Worm (Caenorhabditis elegans): Measurements from ENCODE around the gene K04H4.5.
A peak's percentile ranks its signal among the peaks of the same experiment; 100 is the strongest.

Gene K04H4.5

DNA sequence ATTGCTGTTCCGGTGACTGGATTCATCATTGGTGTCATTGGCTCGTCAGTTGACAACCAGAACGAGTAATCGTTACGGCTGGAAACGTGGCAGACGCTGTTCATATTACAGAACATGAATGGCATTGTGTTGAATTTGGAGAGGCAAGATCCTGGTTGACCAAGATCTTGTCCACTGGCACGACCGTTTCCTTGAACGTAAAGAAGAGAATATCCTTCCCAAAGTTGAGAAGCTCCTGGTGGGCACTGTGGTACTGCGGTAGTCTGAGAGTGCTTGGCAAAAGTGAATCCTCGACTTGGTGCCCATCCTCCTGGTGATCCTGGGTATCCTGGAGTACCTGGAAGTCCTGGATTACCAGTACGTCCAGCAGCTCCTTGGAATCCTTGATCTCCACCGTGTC is 21.2 kb upstream of the K04H4.5 start:
- no peak for TF ChIP-seq unc-39 (tag; optimal IDR thresholded peaks at IDR 0.05)
- no peak for TF ChIP-seq ZK546.5 (tag; optimal IDR thresholded peaks at IDR 0.05)
- peak in 1 of 2 experiments; percentile 92 for TF ChIP-seq unc-62 (GFP tag; optimal IDR thresholded peaks at IDR 0.05 in 1 of 2)
- TF ChIP-seq unc-62 (tag; optimal IDR thresholded peaks at IDR 0.05) = no peak

DNA sequence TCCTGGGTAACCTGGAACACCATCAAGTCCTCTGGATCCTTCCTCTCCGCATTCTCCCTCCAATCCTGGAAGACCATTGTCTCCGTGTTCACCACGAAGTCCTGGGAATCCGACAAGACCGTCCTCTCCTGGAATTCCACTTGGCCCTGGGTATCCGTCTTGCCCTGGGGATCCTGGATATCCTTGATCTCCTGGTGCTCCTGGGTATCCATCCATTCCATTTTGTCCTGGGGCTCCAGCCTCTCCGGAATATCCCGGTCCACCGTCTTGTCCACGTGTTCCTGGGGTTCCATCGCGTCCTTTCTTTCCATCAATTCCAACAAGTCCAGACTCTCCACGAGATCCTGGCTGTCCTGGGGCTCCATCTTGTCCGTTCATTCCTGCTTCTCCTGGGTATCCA is 19.1 kb upstream of the K04H4.5 start:
- peak in 1 of 2 experiments; percentile 93 for TF ChIP-seq unc-62 (GFP tag; optimal IDR thresholded peaks at IDR 0.05 in 1 of 2)
- TF ChIP-seq unc-62 (tag; optimal IDR thresholded peaks at IDR 0.05) = no peak
- TF ChIP-seq nhr-41 (GFP tag; IDR thresholded peaks at IDR 0.05) = no peak

DNA sequence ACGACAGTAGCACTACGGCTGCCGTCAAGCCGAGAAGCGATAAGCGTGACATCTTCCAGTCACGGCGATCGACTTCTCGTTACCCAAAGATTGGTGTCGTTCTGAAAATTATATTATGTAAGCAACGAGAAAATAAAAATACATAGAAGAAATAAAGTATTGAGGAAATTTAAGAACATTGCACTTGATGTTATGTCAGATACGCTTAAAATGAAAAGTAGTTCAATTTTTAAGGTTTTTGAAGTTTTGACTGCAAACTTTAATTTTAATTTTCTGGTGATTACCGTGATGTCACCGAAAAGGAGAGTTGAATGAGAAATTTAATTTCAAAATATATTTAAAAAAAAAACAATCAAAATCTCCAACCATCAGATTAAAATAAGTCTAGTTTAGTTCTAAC is 14.8 kb upstream of the K04H4.5 start, which contains the start of gene emb-9:
emb-9 (minus strand) TSS at position 101 of the 400 bp plus-strand sequence.
- no peak for TF ChIP-seq madf-9 (GFP tag; conservative IDR thresholded peaks at IDR 0.05)
- TF ChIP-seq egl-27 (tag; optimal IDR thresholded peaks at IDR 0.05) = no peak

DNA sequence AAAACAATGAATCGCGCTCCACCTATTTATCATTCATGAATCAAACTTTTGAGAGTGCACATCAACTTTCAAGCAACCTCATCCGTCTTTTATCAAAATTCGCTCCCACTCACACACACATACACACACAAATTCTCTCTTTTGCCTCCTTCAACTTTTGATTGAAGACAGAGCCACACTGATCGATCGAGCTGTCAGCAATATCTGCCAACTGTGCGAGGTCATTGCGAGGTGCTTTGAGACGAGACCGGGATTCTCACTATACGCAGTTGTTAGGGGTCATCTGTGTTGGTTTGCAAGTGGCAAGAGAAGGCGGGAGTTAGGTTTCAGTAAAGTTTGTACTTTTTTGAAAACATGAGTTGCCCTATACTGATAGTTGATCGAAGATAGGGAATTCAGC is 13.0 kb upstream of the K04H4.5 start:
- TF ChIP-seq rbr-2 (tag; optimal IDR thresholded peaks at IDR 0.05) (no peak), nhr-111 (GFP tag; optimal IDR thresholded peaks at IDR 0.05) (no peak), fos-1 (tag; optimal IDR thresholded peaks at IDR 0.05) (no peak), Y75B8A.6 (GFP tag; IDR thresholded peaks at IDR 0.05) (no peak), lin-38 (GFP tag; IDR thresholded peaks at IDR 0.05) (no peak), nhr-102 (tag; optimal IDR thresholded peaks at IDR 0.05) (no peak), zfp-2 (tag; optimal IDR thresholded peaks at IDR 0.05) (no peak), hlh-11 (tag; optimal IDR thresholded peaks at IDR 0.05) (peak; percentile 16), sdz-12 (GFP tag; optimal IDR thresholded peaks at IDR 0.05) (no peak), zip-11 (GFP tag; IDR thresholded peaks at IDR 0.05) (no peak), R02D3.7 (tag; optimal IDR thresholded peaks at IDR 0.05) (no peak), unc-62 (GFP tag; optimal IDR thresholded peaks at IDR 0.05 in 1 of 2) (peak in 1 of 2 experiments; percentile 83), unc-62 (tag; optimal IDR thresholded peaks at IDR 0.05) (no peak), ctbp-1 (GFP tag; IDR thresholded peaks at IDR 0.05) (no peak), zag-1 (tag; optimal IDR thresholded peaks at IDR 0.05) (no peak), aha-1 (tag) (no peak), dve-1 (tag; optimal IDR thresholded peaks at IDR 0.05; ENCODE audit: insufficient read depth) (no peak)

DNA sequence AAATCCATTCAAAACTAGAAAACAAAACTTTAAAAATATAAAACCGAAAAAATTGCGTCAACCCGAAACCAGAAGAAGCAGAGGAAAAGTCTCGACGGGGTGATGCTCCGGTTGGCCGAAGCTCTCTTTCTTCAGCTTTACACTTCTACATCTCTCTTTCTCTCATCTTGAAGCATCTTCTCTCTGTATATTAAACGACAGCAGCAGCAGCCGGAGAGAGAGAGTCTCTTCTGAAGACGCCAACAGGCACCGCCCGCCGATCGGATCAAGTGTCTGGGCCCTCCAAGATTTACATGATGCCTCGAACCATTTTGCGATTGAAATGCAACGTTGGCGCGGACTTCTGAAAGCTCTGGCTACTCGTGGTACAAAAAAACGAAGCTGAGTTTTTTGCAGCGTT is 12.4 kb upstream of the K04H4.5 start:
- no peak for TF ChIP-seq lin-15B (tag; optimal IDR thresholded peaks at IDR 0.05)
- TF ChIP-seq ceh-62 (tag; optimal IDR thresholded peaks at IDR 0.05) = no peak
- TF ChIP-seq nhr-48 (tag; optimal IDR thresholded peaks at IDR 0.05) = no peak
- TF ChIP-seq nhr-77 (tag; optimal IDR thresholded peaks at IDR 0.05) = no peak
- peak; percentile 17 for TF ChIP-seq mes-2 (tag; optimal IDR thresholded peaks at IDR 0.05; ENCODE audit: poor library complexity, severe bottlenecking)
- peak; percentile 35 for TF ChIP-seq hlh-11 (tag; optimal IDR thresholded peaks at IDR 0.05)
- TF ChIP-seq lim-7 (GFP tag; IDR thresholded peaks at IDR 0.05) = no peak
- TF ChIP-seq F26F4.8 (GFP tag; conservative IDR thresholded peaks at IDR 0.05) = no peak
- no peak for TF ChIP-seq Y48G9A.11 (GFP tag; IDR thresholded peaks at IDR 0.05)
- TF ChIP-seq lin-1 (GFP tag; IDR thresholded peaks at IDR 0.05) = no peak
- no peak for TF ChIP-seq D1046.2 (GFP tag; IDR thresholded peaks at IDR 0.05)
- no peak for TF ChIP-seq unc-130 (GFP tag; optimal IDR thresholded peaks at IDR 0.05)
- TF ChIP-seq set-16 (GFP tag; IDR thresholded peaks at IDR 0.05) = peak; percentile 34; the same call in 1 of the 2 replicates
- TF ChIP-seq F37D6.2 (tag; optimal IDR thresholded peaks at IDR 0.05) = no peak
- TF ChIP-seq aha-1 (tag) = peak; percentile 53
- TF ChIP-seq daf-19 (GFP tag; conservative IDR thresholded peaks at IDR 0.05) = no peak
- TF ChIP-seq mxl-3 (GFP tag; optimal IDR thresholded peaks at IDR 0.05) = no peak
- TF ChIP-seq lin-38 (GFP tag; IDR thresholded peaks at IDR 0.05) = no peak

All from whole organism, L4 larva.